Worm (Caenorhabditis elegans) whole organism, young adult: ENCODE measurements around the gene twk-21.

ENCODE experiments used
- D2030.7 ChIP-seq: fragments of 200-800 bp; sonication (Bioruptor generic); IDR thresholded peaks from 2 replicates; pipeline ENCODE4 v1.3.6; 2022; ENCODE audit warnings: missing genetic modification reagents, missing genetic modification characterization, missing compliant biosample characterization
- F22D6.2 ChIP-seq: sonication (generic microtip); optimal IDR thresholded peaks from 2 replicates; lab custom pipeline; 2016; ENCODE audit warnings: mild to moderate bottlenecking, missing genetic modification characterization, missing compliant biosample characterization
- F23B12.7 ChIP-seq: sonication (generic microtip); optimal IDR thresholded peaks from 2 replicates; lab custom pipeline; 2017; ENCODE audit warnings: missing genetic modification characterization, mild to moderate bottlenecking, missing compliant biosample characterization, antibody characterized with exemption, moderate library complexity; ENCODE audit not compliant: insufficient read depth
- F37B4.10 ChIP-seq: fragments of 200-800 bp; sonication (Bioruptor generic); IDR thresholded peaks from 2 replicates; pipeline ENCODE4 v1.3.6; 2022; ENCODE audit warnings: missing genetic modification characterization, missing compliant biosample characterization
- F49E8.2 ChIP-seq: sonication (generic microtip); optimal IDR thresholded peaks from 3 replicates; lab custom pipeline; 2017; ENCODE audit warnings: missing genetic modification characterization, mild to moderate bottlenecking, missing compliant biosample characterization, antibody characterized with exemption, moderate library complexity; ENCODE audit not compliant: insufficient read depth
- F52B5.7 ChIP-seq: sonication (generic microtip); optimal IDR thresholded peaks from 2 replicates; lab custom pipeline; 2016; ENCODE audit warnings: mild to moderate bottlenecking, missing genetic modification characterization, missing compliant biosample characterization
- F57A8.1 ChIP-seq: fragments of 200-800 bp; sonication (Bioruptor generic); optimal IDR thresholded peaks from 2 replicates; lab custom pipeline; 2018; ENCODE audit warnings: mild to moderate bottlenecking, missing genetic modification characterization, moderate library complexity, missing compliant biosample characterization
- K12H6.12 ChIP-seq: fragments of 200-800 bp; sonication (Bioruptor generic); optimal IDR thresholded peaks from 2 replicates; lab custom pipeline; 2018; ENCODE audit warnings: mild to moderate bottlenecking, missing genetic modification characterization, missing compliant biosample characterization
- T26A5.8 ChIP-seq: sonication (generic microtip); optimal IDR thresholded peaks from 2 replicates; lab custom pipeline; 2016; ENCODE audit warnings: missing genetic modification characterization, missing compliant biosample characterization
- ama-1 ChIP-seq, 3 experiments: fragments of 150-350 bp in 1 of 3; sonication (generic microtip) in 2 of 3; optimal IDR thresholded peaks; 2 replicates each; lab custom pipeline; 2014 to 2018; ENCODE audit warnings: missing biosample characterization in 2 of 3, missing genetic modification characterization in 2 of 3, missing genetic modification reagents in 2 of 3
- athp-1 ChIP-seq: sonication (generic microtip); optimal IDR thresholded peaks from 2 replicates; lab custom pipeline; 2017; ENCODE audit warnings: mild to moderate bottlenecking, missing genetic modification characterization, missing compliant biosample characterization
- attf-3 ChIP-seq: fragments of 200-800 bp; sonication (Bioruptor generic); conservative IDR thresholded peaks from 2 replicates; pipeline ENCODE4 v1.3.6; 2022; ENCODE audit warnings: missing genetic modification reagents, missing genetic modification characterization, missing compliant biosample characterization
- ccch-3 ChIP-seq: fragments of 200-800 bp; sonication (Bioruptor generic); optimal IDR thresholded peaks from 2 replicates; lab custom pipeline; 2018; ENCODE audit warnings: mild to moderate bottlenecking, missing genetic modification characterization, missing compliant biosample characterization
- cebp-1 ChIP-seq, 2 experiments: fragments of 200-800 bp in 1 of 2; sonication (Bioruptor generic) in 1 of 2; sonication (generic microtip) in 1 of 2; IDR thresholded peaks in 1 of 2; optimal IDR thresholded peaks in 1 of 2; 2 replicates each; pipeline versions ENCODE4 v1.3.6 to Lab custom; 2017 to 2022; ENCODE audit warnings: missing compliant biosample characterization in 2 of 2, missing genetic modification characterization in 2 of 2, mild to moderate bottlenecking in 1 of 2, missing genetic modification reagents in 1 of 2, moderate library complexity in 1 of 2
- ceh-100 ChIP-seq: fragments of 200-800 bp; sonication (Bioruptor generic); IDR thresholded peaks from 2 replicates; pipeline ENCODE4 v1.3.6; 2022; ENCODE audit warnings: missing genetic modification reagents, missing genetic modification characterization, missing compliant biosample characterization
- ceh-40 ChIP-seq: fragments of 200-800 bp; sonication (Bioruptor generic); IDR thresholded peaks from 2 replicates; pipeline ENCODE4 v1.3.6; 2022; ENCODE audit warnings: missing genetic modification characterization, missing compliant biosample characterization
- ceh-79 ChIP-seq: sonication (generic microtip); optimal IDR thresholded peaks from 2 replicates; lab custom pipeline; 2017; ENCODE audit warnings: mild to moderate bottlenecking, missing genetic modification characterization, missing compliant biosample characterization
- dox-1 ChIP-seq: fragments of 200-800 bp; sonication (Bioruptor generic); IDR thresholded peaks from 2 replicates; pipeline ENCODE4 v1.3.6; 2022; ENCODE audit warnings: missing genetic modification reagents, missing genetic modification characterization, missing compliant biosample characterization
- efl-1 ChIP-seq: fragments of 150-350 bp; optimal IDR thresholded peaks from 2 replicates; lab custom pipeline; 2014; ENCODE audit warnings: missing biosample characterization, missing genetic modification reagents, missing genetic modification characterization
- egl-44 ChIP-seq: fragments of 200-800 bp; sonication (Bioruptor generic); IDR thresholded peaks from 2 replicates; pipeline ENCODE4 v1.3.6; 2022; ENCODE audit warnings: missing genetic modification reagents, missing genetic modification characterization, missing compliant biosample characterization
- hlh-26 ChIP-seq: fragments of 200-800 bp; sonication (Bioruptor generic); conservative IDR thresholded peaks from 2 replicates; pipeline ENCODE4 v1.3.6; 2022; ENCODE audit warnings: missing genetic modification reagents, missing genetic modification characterization, missing compliant biosample characterization
- lin-26 ChIP-seq: fragments of 200-800 bp; sonication (Bioruptor generic); IDR thresholded peaks from 2 replicates; pipeline ENCODE4 v1.3.6; 2022; ENCODE audit warnings: missing genetic modification reagents, missing genetic modification characterization, missing compliant biosample characterization
- lin-40 ChIP-seq: sonication (generic microtip); optimal IDR thresholded peaks from 2 replicates; lab custom pipeline; 2016; ENCODE audit warnings: missing genetic modification characterization, mild to moderate bottlenecking, missing compliant biosample characterization, missing genotype, missing genetic modification reagents
- lsl-1 ChIP-seq: fragments of 200-800 bp; sonication (Bioruptor generic); optimal IDR thresholded peaks from 2 replicates; lab custom pipeline; 2018; ENCODE audit warnings: mild to moderate bottlenecking, missing genetic modification characterization, moderate library complexity, missing compliant biosample characterization
- lsy-27 ChIP-seq: sonication (generic microtip); optimal IDR thresholded peaks from 2 replicates; lab custom pipeline; 2017; ENCODE audit warnings: missing genetic modification characterization, mild to moderate bottlenecking, missing compliant biosample characterization, antibody characterized with exemption, missing genotype, borderline replicate concordance; ENCODE audit not compliant: insufficient read depth
- madf-3 ChIP-seq: fragments of 200-800 bp; sonication (Bioruptor generic); IDR thresholded peaks from 2 replicates; pipeline ENCODE4 v1.3.6; 2022; ENCODE audit warnings: missing genetic modification reagents, missing genetic modification characterization, missing compliant biosample characterization
- mcd-1 ChIP-seq: fragments of 200-800 bp; sonication (Bioruptor generic); IDR thresholded peaks from 2 replicates; pipeline ENCODE4 v1.3.6; 2022; ENCODE audit warnings: missing genetic modification reagents, missing genetic modification characterization, missing compliant biosample characterization
- nhr-179 ChIP-seq: sonication (generic microtip); optimal IDR thresholded peaks from 2 replicates; lab custom pipeline; 2016; ENCODE audit warnings: mild to moderate bottlenecking, missing genetic modification characterization, missing compliant biosample characterization
- nhr-80 ChIP-seq: sonication (generic microtip); optimal IDR thresholded peaks from 2 replicates; lab custom pipeline; 2016; ENCODE audit warnings: missing genetic modification characterization, missing compliant biosample characterization
- nhr-90 ChIP-seq: sonication (generic microtip); optimal IDR thresholded peaks from 2 replicates; lab custom pipeline; 2016; ENCODE audit warnings: missing genotype, mild to moderate bottlenecking, missing genetic modification characterization, missing compliant biosample characterization
- pha-4 ChIP-seq: fragments of 150-350 bp; sonication (generic microtip); optimal IDR thresholded peaks from 2 replicates; lab custom pipeline; 2014; ENCODE audit warnings: missing biosample characterization, missing genetic modification reagents, missing genetic modification characterization
- rcor-1 ChIP-seq: fragments of 200-800 bp; sonication (Bioruptor generic); IDR thresholded peaks from 2 replicates; pipeline ENCODE4 v1.3.6; 2022; ENCODE audit warnings: missing genetic modification reagents, missing genetic modification characterization, missing compliant biosample characterization
- sdz-38 ChIP-seq: sonication (generic microtip); optimal IDR thresholded peaks from 2 replicates; lab custom pipeline; 2016; ENCODE audit warnings: missing genotype, missing genetic modification characterization, missing compliant biosample characterization
- snpc-3.4 ChIP-seq: sonication (generic microtip); optimal IDR thresholded peaks from 2 replicates; lab custom pipeline; 2017; ENCODE audit warnings: missing genetic modification characterization, mild to moderate bottlenecking, missing compliant biosample characterization, antibody characterized with exemption, moderate library complexity, missing genotype, missing genetic modification reagents
- snpc-4 ChIP-seq, 5 experiments: fragments of 150-350 bp in 1 of 5; sonication (generic microtip) in 4 of 5; optimal IDR thresholded peaks; 2 replicates each; lab custom pipeline; 2014 to 2018; ENCODE audit warnings: missing genetic modification characterization in 5 of 5, missing biosample characterization in 3 of 5, antibody characterized with exemption in 2 of 5, mild to moderate bottlenecking in 2 of 5, missing compliant biosample characterization in 2 of 5, missing genotype in 2 of 5, moderate library complexity in 2 of 5, missing genetic modification reagents in 1 of 5
- somi-1 ChIP-seq: fragments of 200-800 bp; sonication (Bioruptor generic); optimal IDR thresholded peaks from 2 replicates; lab custom pipeline; 2018; ENCODE audit warnings: mild to moderate bottlenecking, missing genetic modification characterization, missing compliant biosample characterization
- tbp1 ChIP-seq: fragments of 200-800 bp; sonication (Bioruptor generic); optimal IDR thresholded peaks from 2 replicates; lab custom pipeline; 2018; ENCODE audit warnings: mild to moderate bottlenecking, missing genetic modification characterization, missing compliant biosample characterization
- tbx-9 ChIP-seq: sonication (generic microtip); optimal IDR thresholded peaks from 2 replicates; lab custom pipeline; 2016; ENCODE audit warnings: borderline replicate concordance, missing genetic modification characterization, inconsistent platforms, missing compliant biosample characterization
- tlf-1 ChIP-seq: fragments of 200-800 bp; sonication (Bioruptor generic); optimal IDR thresholded peaks from 2 replicates; lab custom pipeline; 2018; ENCODE audit warnings: mild to moderate bottlenecking, missing genetic modification characterization, missing compliant biosample characterization
- zfh-2 ChIP-seq: fragments of 200-800 bp; sonication (Bioruptor generic); conservative IDR thresholded peaks from 2 replicates; pipeline ENCODE4 v1.3.6; 2022; ENCODE audit warnings: missing genetic modification reagents, missing genetic modification characterization, missing compliant biosample characterization
- zim-3 ChIP-seq: sonication (generic microtip); optimal IDR thresholded peaks from 2 replicates; lab custom pipeline; 2017; ENCODE audit warnings: mild to moderate bottlenecking, missing genetic modification characterization, moderate library complexity, missing compliant biosample characterization
- ztf-25 ChIP-seq: fragments of 200-800 bp; sonication (Bioruptor generic); IDR thresholded peaks from 2 replicates; pipeline ENCODE4 v1.3.6; 2022; ENCODE audit warnings: missing genetic modification reagents, missing genetic modification characterization, missing compliant biosample characterization
- ztf-3 ChIP-seq: fragments of 200-800 bp; sonication (Bioruptor generic); optimal IDR thresholded peaks from 2 replicates; lab custom pipeline; 2018; ENCODE audit warnings: mild to moderate bottlenecking, missing genetic modification characterization, missing compliant biosample characterization

Gene twk-21

ce11 chrX:16335396-16335795, 35.7 kb downstream of the twk-21 start:
- TF ChIP-seq pha-4: no peak
- no peak for TF ChIP-seq somi-1
- TF ChIP-seq zfh-2: peak; percentile 63; the same call in 1 of the 2 replicates
- TF ChIP-seq F52B5.7 (tag; lab: Kevin White, UChicago): no peak
- TF ChIP-seq madf-3 (GFP tag; lab: Robert Waterston, UW): no peak
- no peak for TF ChIP-seq D2030.7 (GFP tag; lab: Robert Waterston, UW)
- no peak for TF ChIP-seq tbp1 (GFP tag; lab: Kevin White, UChicago)

- TF ChIP-seq snpc-4 (GFP tag; optimal IDR thresholded peaks at IDR 0.05; lab: Kevin White, UChicago) (no peak), snpc-4 (tag; optimal IDR thresholded peaks at IDR 0.05; lab: Kevin White, UChicago) (peak in 3 of 4 experiments; percentile 63 to 85 (median 77)), attf-3 (GFP tag; lab: Robert Waterston, UW) (no peak)
Observed at ce11 chrX:16336940-16337339, 37.2 kb downstream of the twk-21 start.

DNA sequence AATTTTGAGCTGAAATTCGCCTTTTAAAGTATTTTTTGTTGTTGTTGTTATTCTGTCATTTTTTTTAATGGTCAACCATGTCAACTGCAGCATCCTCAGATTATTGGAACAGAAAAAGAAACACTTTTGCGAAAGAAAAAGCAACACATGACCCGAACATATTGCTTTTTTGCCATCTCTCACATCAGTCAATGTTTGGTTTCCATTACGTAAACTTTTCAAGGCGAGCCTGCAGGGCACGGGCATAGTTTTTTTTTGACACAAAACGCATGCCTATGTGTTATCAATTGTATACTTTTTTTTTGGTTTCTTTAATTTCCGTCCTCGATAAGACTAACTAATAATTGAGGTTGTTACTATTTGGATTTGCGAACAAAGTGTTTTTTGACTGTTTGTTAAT, 37.7 kb downstream of the twk-21 start:
- TF ChIP-seq egl-44 (GFP tag; lab: Robert Waterston, UW): no peak
- TF ChIP-seq tbx-9: no peak
- no peak for TF ChIP-seq nhr-179 (tag; lab: Kevin White, UChicago)
- no peak for TF ChIP-seq ztf-25 (GFP tag; lab: Robert Waterston, UW)
- TF ChIP-seq cebp-1 (GFP tag; IDR thresholded peaks at IDR 0.05; lab: Robert Waterston, UW): no peak
- TF ChIP-seq cebp-1 (tag; optimal IDR thresholded peaks at IDR 0.05; lab: Kevin White, UChicago): peak; percentile 48
- TF ChIP-seq F22D6.2: no peak
- TF ChIP-seq sdz-38 (tag; lab: Kevin White, UChicago): no peak
- TF ChIP-seq attf-3 (GFP tag; lab: Robert Waterston, UW): no peak
- TF ChIP-seq nhr-90 (tag; lab: Kevin White, UChicago): no peak
- TF ChIP-seq ceh-40 (GFP tag; lab: Robert Waterston, UW): no peak
- TF ChIP-seq ztf-3 (GFP tag; lab: Kevin White, UChicago): no peak
- TF ChIP-seq zim-3: no peak
- no peak for TF ChIP-seq F57A8.1
- TF ChIP-seq hlh-26: no peak
- TF ChIP-seq madf-3 (GFP tag; lab: Robert Waterston, UW): no peak
- TF ChIP-seq dox-1: peak; percentile 51; the same call in 1 of the 2 replicates
- peak; percentile 85 for TF ChIP-seq nhr-80 (tag; lab: Kevin White, UChicago)
- no peak for TF ChIP-seq lsy-27 (tag; lab: Kevin White, UChicago)
- TF ChIP-seq mcd-1 (GFP tag; lab: Robert Waterston, UW): no peak
- TF ChIP-seq pha-4: peak; percentile 33

DNA sequence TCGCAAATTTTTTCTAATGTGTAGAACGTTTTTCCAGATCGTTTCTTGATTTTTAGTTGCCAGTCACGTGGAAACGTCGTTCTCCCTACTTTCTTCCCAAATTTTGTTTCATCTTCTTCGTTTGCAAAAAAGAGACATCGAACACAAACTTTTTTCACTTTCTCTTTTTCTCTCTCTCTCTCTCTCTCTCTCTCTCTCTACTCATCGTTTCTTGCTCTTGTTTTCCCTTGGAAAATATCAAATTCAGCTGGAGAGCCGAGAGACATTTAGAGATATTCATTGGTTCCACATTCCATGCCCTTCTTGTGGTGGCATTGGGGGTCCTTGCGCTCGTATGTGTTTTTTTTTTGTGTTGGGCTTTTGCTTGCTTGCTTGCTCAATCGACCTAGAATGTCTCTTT, 39.5 kb downstream of the twk-21 start:
- no peak for TF ChIP-seq rcor-1 (GFP tag; lab: Robert Waterston, UW)
- peak; percentile 4 for TF ChIP-seq lin-40 (tag; lab: Kevin White, UChicago)
- TF ChIP-seq ama-1 (optimal IDR thresholded peaks at IDR 0.05; lab: Kevin White, UChicago): no peak
- no peak for TF ChIP-seq ama-1 (GFP tag; optimal IDR thresholded peaks at IDR 0.05; lab: Kevin White, UChicago)
- no peak for TF ChIP-seq T26A5.8 (tag; lab: Kevin White, UChicago)
- TF ChIP-seq lin-26 (GFP tag; lab: Robert Waterston, UW): no peak
- TF ChIP-seq cebp-1 (GFP tag; IDR thresholded peaks at IDR 0.05; lab: Robert Waterston, UW): no peak
- peak; percentile 14 for TF ChIP-seq cebp-1 (tag; optimal IDR thresholded peaks at IDR 0.05; lab: Kevin White, UChicago)
- no peak for TF ChIP-seq F57A8.1
- no peak for TF ChIP-seq F37B4.10 (GFP tag; lab: Robert Waterston, UW)
- no peak for TF ChIP-seq egl-44 (GFP tag; lab: Robert Waterston, UW)
- TF ChIP-seq zfh-2: peak; percentile 32; the same call in 1 of the 2 replicates
- no peak for TF ChIP-seq K12H6.12 (tag; lab: Kevin White, UChicago)
- TF ChIP-seq F23B12.7 (tag; lab: Kevin White, UChicago): no peak
- TF ChIP-seq ceh-79 (tag; lab: Kevin White, UChicago): no peak
- TF ChIP-seq snpc-3.4 (tag; lab: Kevin White, UChicago): no peak
- TF ChIP-seq lsl-1: no peak
- no peak for TF ChIP-seq athp-1 (tag; lab: Kevin White, UChicago)
- no peak for TF ChIP-seq ceh-100 (GFP tag; lab: Robert Waterston, UW)
- TF ChIP-seq efl-1 (GFP tag; lab: Kevin White, UChicago): no peak
- no peak for TF ChIP-seq tlf-1 (GFP tag; lab: Kevin White, UChicago)
- TF ChIP-seq ccch-3: no peak
- no peak for TF ChIP-seq F49E8.2 (tag; lab: Kevin White, UChicago)
